Worm (Caenorhabditis elegans) whole organism, L3 larva: Measurements from ENCODE around the gene aat-8.

ENCODE experiments used
- R02D3.7 ChIP-seq: fragments of 150-350 bp; optimal IDR thresholded peaks from 2 replicates; lab custom pipeline; 2014; ENCODE audit warnings: missing biosample characterization, missing genetic modification characterization
- ZK546.5 ChIP-seq: sonication (generic microtip); optimal IDR thresholded peaks from 2 replicates; lab custom pipeline; 2017; ENCODE audit warnings: missing biosample characterization, missing genetic modification characterization
- ceh-16 ChIP-seq: sonication (generic microtip); optimal IDR thresholded peaks from 2 replicates; lab custom pipeline; 2017; ENCODE audit warnings: missing biosample characterization, missing genetic modification characterization
- ceh-28 ChIP-seq: fragments of 150-350 bp; optimal IDR thresholded peaks from 2 replicates; lab custom pipeline; 2014; ENCODE audit warnings: missing biosample characterization, missing genetic modification reagents, missing genetic modification characterization
- ceh-82 ChIP-seq: fragments of 150-350 bp; optimal IDR thresholded peaks from 2 replicates; lab custom pipeline; 2014; ENCODE audit warnings: missing biosample characterization, missing genetic modification characterization
- egl-5 ChIP-seq: fragments of 150-350 bp; optimal IDR thresholded peaks from 2 replicates; lab custom pipeline; 2017; ENCODE audit warnings: missing biosample characterization, missing genetic modification reagents, missing genetic modification characterization, inconsistent platforms
- elt-1 ChIP-seq: fragments of 150-350 bp; optimal IDR thresholded peaks from 2 replicates; lab custom pipeline; 2014; ENCODE audit warnings: missing biosample characterization, missing genetic modification characterization
- fos-1 ChIP-seq: fragments of 150-350 bp; optimal IDR thresholded peaks from 2 replicates; lab custom pipeline; 2014; ENCODE audit warnings: missing biosample characterization, missing genetic modification characterization
- nhr-11 ChIP-seq: fragments of 150-350 bp; optimal IDR thresholded peaks from 2 replicates; lab custom pipeline; 2014; ENCODE audit warnings: missing biosample characterization, missing genetic modification characterization
- nhr-12 ChIP-seq: fragments of 150-350 bp; optimal IDR thresholded peaks from 2 replicates; lab custom pipeline; 2014; ENCODE audit warnings: missing biosample characterization, missing genetic modification characterization
- nhr-237 ChIP-seq: fragments of 150-350 bp; optimal IDR thresholded peaks from 2 replicates; lab custom pipeline; 2014; ENCODE audit warnings: missing biosample characterization, missing genetic modification characterization
- nhr-25 ChIP-seq: sonication (generic microtip); optimal IDR thresholded peaks from 2 replicates; lab custom pipeline; 2017; ENCODE audit warnings: missing biosample characterization, missing genetic modification characterization
- nhr-77 ChIP-seq: fragments of 150-350 bp; optimal IDR thresholded peaks from 2 replicates; lab custom pipeline; 2014; ENCODE audit warnings: missing biosample characterization, missing genetic modification characterization
- skn-1 ChIP-seq: fragments of 150-350 bp; optimal IDR thresholded peaks from 2 replicates; lab custom pipeline; 2014; ENCODE audit warnings: missing biosample characterization, missing genetic modification characterization
- ztf-4 ChIP-seq: fragments of 150-350 bp; optimal IDR thresholded peaks from 2 replicates; lab custom pipeline; 2014; ENCODE audit warnings: missing biosample characterization, missing genetic modification characterization

Gene aat-8

DNA sequence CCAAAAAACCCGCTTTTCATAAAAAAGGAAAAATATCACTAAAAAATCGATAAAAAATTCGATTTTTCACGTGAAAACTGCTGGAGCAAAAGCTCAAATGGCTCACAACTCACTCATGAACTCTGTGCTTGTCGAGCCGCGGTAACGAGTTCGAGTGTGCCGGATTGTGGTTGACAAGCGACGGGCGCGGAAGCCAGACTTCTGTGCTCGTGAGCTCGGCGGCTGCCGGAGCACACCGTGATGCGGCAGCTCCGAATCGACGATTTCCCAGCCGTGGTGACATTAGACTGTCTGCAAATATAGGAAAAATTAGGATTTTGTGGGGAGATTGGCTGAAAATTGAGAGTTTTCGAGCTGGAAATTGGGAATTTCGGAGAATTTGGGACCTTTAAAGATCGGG, 52.0 kb downstream of the aat-8 start:
- TF ChIP-seq ceh-28 (tag; lab: Kevin White, UChicago) (no peak), nhr-12 (tag; lab: Kevin White, UChicago) (no peak), ztf-4 (tag; lab: Kevin White, UChicago) (no peak), R02D3.7 (tag; lab: Kevin White, UChicago) (no peak), fos-1 (tag; lab: Kevin White, UChicago) (no peak), ceh-82 (no peak), ZK546.5 (tag; lab: Kevin White, UChicago) (no peak), ceh-16 (no peak), egl-5 (no peak), nhr-11 (tag; lab: Kevin White, UChicago) (no peak), nhr-237 (tag; lab: Kevin White, UChicago) (no peak), nhr-77 (tag; lab: Kevin White, UChicago) (no peak), skn-1 (tag; lab: Kevin White, UChicago) (no peak), nhr-25 (tag; lab: Kevin White, UChicago) (no peak), elt-1 (tag; lab: Kevin White, UChicago) (no peak)
